Worm (Caenorhabditis elegans): ENCODE results near the gene R05A10.4.
"Not testable (repeated sequence)": the region's sequence is repeated elsewhere in the genome, so short reads cannot be mapped to it uniquely, and the experiment has no call there.

Gene R05A10.4

DNA sequence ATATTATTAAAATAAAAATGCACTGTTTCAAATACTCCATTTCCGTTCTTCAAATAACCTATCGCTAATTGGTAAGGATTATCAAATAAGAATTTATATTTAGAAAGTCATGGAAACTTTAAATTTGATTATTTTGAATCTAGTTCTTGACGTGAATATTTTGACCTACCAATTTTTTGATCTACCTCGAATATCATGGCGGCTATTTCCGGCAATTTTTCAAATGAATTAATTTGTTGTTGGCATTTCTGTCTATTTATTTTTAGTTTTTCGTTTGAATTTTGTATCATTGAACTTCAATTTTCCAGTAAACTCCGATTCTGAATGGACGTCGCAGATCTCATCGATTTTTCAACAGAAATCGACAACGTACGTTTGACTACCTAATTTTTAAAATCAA is 30.9 kb downstream of the R05A10.4 start, which contains the start of gene F02H6.3 (continued):
- no peak for TF ChIP-seq F37B4.10 (GFP tag; IDR thresholded peaks at IDR 0.05)
- peak; percentile 73 for TF ChIP-seq efl-1 (GFP tag; optimal IDR thresholded peaks at IDR 0.05)
- no peak for TF ChIP-seq akir-1 (GFP tag; optimal IDR thresholded peaks at IDR 0.05)
- TF ChIP-seq egrh-3 (GFP tag; IDR thresholded peaks at IDR 0.05), result no peak
- TF ChIP-seq zfh-2 (GFP tag; conservative IDR thresholded peaks at IDR 0.05), result no peak
- no peak for TF ChIP-seq ama-1 (optimal IDR thresholded peaks at IDR 0.05)
- no peak for TF ChIP-seq ama-1 (GFP tag; optimal IDR thresholded peaks at IDR 0.05)
- TF ChIP-seq ceh-58 (GFP tag; IDR thresholded peaks at IDR 0.05), result no peak
- no peak for TF ChIP-seq ekl-4 (GFP tag; IDR thresholded peaks at IDR 0.05)
- TF ChIP-seq mcd-1 (GFP tag; IDR thresholded peaks at IDR 0.05), result no peak
- TF ChIP-seq F10E7.11 (tag; optimal IDR thresholded peaks at IDR 0.05), result no peak
- no peak for TF ChIP-seq mes-4 (tag; optimal IDR thresholded peaks at IDR 0.05)
- TF ChIP-seq B0035.1 (tag; optimal IDR thresholded peaks at IDR 0.05), result no peak

DNA sequence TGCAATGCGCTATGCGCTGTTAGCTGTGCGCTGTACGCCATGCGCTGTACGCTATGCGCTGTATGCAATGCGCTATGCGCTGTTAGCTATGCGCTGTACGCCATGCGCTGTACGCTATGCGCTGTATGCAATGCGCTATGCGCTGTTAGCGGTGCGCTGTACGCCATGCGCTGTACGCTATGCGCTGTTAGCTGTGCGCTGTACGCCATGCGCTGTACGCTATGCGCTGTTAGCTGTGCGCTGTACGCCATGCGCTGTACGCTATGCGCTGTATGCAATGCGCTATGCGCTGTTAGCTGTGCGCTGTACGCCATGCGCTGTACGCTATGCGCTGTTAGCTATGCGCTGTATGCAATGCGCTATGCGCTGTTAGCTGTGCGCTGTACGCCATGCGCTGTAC is 36.1 kb downstream of the R05A10.4 start:
- 0 out of 2 replicates have a peak, but pooled peaks have one; percentile 31 for TF ChIP-seq cebp-2 (GFP tag; IDR thresholded peaks at IDR 0.05)

DNA sequence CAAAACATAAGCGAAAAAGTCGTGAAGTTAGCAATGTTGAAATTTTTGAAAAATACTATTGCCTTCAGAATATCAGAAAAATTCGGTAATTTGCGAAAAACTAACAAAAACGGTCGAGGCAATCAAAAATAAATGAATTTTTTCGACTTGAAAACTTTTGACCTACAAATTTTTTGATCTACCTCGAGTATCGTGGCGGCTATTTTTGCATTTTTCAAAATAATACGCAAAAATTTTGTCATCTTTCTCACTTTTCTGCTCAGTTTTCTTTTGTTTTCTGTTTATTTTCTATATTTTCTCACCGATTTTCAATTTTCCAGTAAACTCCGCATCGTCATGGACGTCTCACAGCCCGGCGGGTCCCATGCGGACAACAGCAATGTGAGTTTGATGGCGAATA is 43.5 kb downstream of the R05A10.4 start:
- TF ChIP-seq efl-1 (GFP tag; optimal IDR thresholded peaks at IDR 0.05) (peak; percentile 81), madf-8 (GFP tag; conservative IDR thresholded peaks at IDR 0.05) (0 out of 2 replicates have a peak, but pooled peaks have one; percentile 5), somi-1 (GFP tag; optimal IDR thresholded peaks at IDR 0.05) (no peak), dpl-1 (GFP tag; optimal IDR thresholded peaks at IDR 0.05) (peak; percentile 23), snpc-4 (GFP tag; optimal IDR thresholded peaks at IDR 0.05) (no peak), snpc-4 (tag; optimal IDR thresholded peaks at IDR 0.05) (peak in 1 of 4 experiments; percentile 15), rcor-1 (GFP tag; IDR thresholded peaks at IDR 0.05) (no peak), madf-6 (GFP tag; IDR thresholded peaks at IDR 0.05) (peak; percentile 68), Y95B8A.8 (GFP tag; IDR thresholded peaks at IDR 0.05) (no peak), nhr-179 (tag; optimal IDR thresholded peaks at IDR 0.05) (no peak), F10E7.11 (tag; optimal IDR thresholded peaks at IDR 0.05) (no peak)

DNA sequence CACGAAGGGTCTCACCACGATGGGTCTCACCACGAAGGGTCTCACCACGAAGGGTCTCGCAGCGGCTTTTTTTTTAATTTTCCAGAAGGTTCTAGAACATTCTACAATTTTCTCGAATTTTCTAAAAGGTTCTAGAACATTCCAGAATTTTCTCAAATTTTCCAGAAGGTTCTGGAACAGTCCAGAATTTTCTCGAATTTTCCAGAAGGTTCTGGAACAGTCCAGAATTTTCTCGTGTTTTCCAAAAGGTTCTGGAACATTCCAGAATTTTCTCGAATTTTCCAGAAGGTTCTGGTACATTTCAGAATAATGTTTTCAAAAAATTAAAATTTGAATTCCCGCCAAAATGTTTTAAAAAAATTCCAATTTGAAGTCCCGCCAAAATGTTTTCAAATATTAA is 45.8 kb downstream of the R05A10.4 start:
- TF ChIP-seq ceh-40 (GFP tag; IDR thresholded peaks at IDR 0.05), result 0 out of 2 replicates have a peak, but pooled peaks have one; percentile 16
- TF ChIP-seq hsf-1 (GFP tag; IDR thresholded peaks at IDR 0.05), result peak; percentile 98
- TF ChIP-seq madf-6 (GFP tag; IDR thresholded peaks at IDR 0.05), result 0 out of 2 replicates have a peak, but pooled peaks have one; percentile 31
- 0 out of 2 replicates have a peak, but pooled peaks have one; percentile 12 for TF ChIP-seq aptf-3 (GFP tag; IDR thresholded peaks at IDR 0.05)
- TF ChIP-seq F33H1.4 (GFP tag; IDR thresholded peaks at IDR 0.05), result peak; percentile 48
- TF ChIP-seq dox-1 (GFP tag; IDR thresholded peaks at IDR 0.05), result peak; percentile 58

DNA sequence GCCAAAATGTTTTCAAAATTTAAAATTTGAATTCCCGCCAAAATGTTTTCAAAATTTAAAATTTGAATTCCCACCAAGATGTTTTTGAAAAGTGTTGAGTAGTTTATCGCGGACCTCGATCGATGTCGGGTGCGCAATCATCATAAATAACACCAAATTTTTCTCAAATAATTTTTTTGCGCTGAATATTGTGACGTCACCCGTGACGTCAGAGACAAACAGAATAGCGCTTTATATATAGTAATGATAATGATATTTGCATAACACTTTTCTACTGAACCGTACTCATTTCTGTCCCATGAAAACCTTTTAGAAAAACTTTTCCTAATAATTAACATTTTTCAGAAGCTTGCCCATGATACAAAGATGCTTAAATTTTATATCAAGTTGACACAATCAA is 46.2 kb downstream of the R05A10.4 start:
- 0 out of 2 replicates have a peak, but pooled peaks have one; percentile 9 for TF ChIP-seq madf-8 (GFP tag; conservative IDR thresholded peaks at IDR 0.05)
- not testable (repeated sequence) for TF ChIP-seq snpc-4 (GFP tag; optimal IDR thresholded peaks at IDR 0.05)
- TF ChIP-seq snpc-4 (tag; optimal IDR thresholded peaks at IDR 0.05), result peak in 1 of 4 experiments; percentile 89
- peak; percentile 65; the same call in 1 of the 2 replicates for TF ChIP-seq pbrm-1 (GFP tag; IDR thresholded peaks at IDR 0.05)
- peak; percentile 27; the same call in 1 of the 2 replicates for TF ChIP-seq hmg-1.2 (GFP tag; IDR thresholded peaks at IDR 0.05)
- peak; percentile 93 for TF ChIP-seq attf-6 (GFP tag; IDR thresholded peaks at IDR 0.05)

DNA sequence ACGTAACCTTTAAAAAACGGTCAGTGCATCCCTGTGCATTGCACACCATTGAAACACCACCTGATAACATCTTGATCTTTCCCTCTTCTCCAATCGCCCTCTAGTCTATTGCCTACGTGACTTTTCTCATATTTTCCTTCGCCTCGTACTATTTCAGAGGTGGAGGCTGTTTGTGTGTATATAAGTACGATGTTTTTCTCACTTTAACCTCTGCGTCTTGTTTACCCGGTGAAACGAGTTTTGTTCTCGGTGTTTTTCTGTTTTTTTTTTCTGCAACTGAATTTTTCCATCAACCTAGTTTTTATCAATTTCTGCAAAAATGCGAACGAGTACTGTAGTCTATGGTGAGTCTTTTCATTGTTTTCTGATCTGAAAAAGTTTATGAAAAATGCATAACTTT is 47.4 kb downstream of the R05A10.4 start, which contains the start of gene sqrd-1:
TSS of gene sqrd-1 (plus strand) at position 158 of the 400 bp plus-strand sequence.
- TF ChIP-seq nhr-80 (tag; optimal IDR thresholded peaks at IDR 0.05), result no peak
- TF ChIP-seq dox-1 (GFP tag; IDR thresholded peaks at IDR 0.05), result 0 out of 2 replicates have a peak, but pooled peaks have one; percentile 20
- TF ChIP-seq unc-62 (GFP tag; optimal IDR thresholded peaks at IDR 0.05), result no peak
- peak; percentile 40 for TF ChIP-seq ama-1 (optimal IDR thresholded peaks at IDR 0.05)
- TF ChIP-seq ama-1 (GFP tag; optimal IDR thresholded peaks at IDR 0.05), result no peak
- no peak for TF ChIP-seq ztf-18 (tag; optimal IDR thresholded peaks at IDR 0.05)
- no peak for TF ChIP-seq ceh-91 (GFP tag; IDR thresholded peaks at IDR 0.05)
- no peak for TF ChIP-seq ztf-25 (GFP tag; IDR thresholded peaks at IDR 0.05)

Measured in whole organism, young adult.